Worm (Caenorhabditis elegans) whole organism, late embryonic: ENCODE measurements around the gene ocr-2.

ENCODE experiments used
- ahr-1 ChIP-seq: sonication (generic microtip); optimal IDR thresholded peaks from 2 replicates; lab custom pipeline; 2016; ENCODE audit warnings: missing genetic modification characterization, missing compliant biosample characterization
- ama-1 ChIP-seq: fragments of 150-350 bp; optimal IDR thresholded peaks from 2 replicates; lab custom pipeline; 2014
- ceh-18 ChIP-seq: sonication (generic microtip); optimal IDR thresholded peaks from 2 replicates; lab custom pipeline; 2016; ENCODE audit warnings: missing genetic modification characterization, missing compliant biosample characterization
- ceh-9 ChIP-seq: sonication (generic microtip); optimal IDR thresholded peaks from 2 replicates; lab custom pipeline; 2016; ENCODE audit warnings: mild to moderate bottlenecking, missing genetic modification characterization, inconsistent platforms, missing compliant biosample characterization
- gmeb-2 ChIP-seq: sonication (generic microtip); optimal IDR thresholded peaks from 2 replicates; lab custom pipeline; 2016; ENCODE audit warnings: missing genetic modification characterization, inconsistent platforms, missing compliant biosample characterization
- hlh-6 ChIP-seq: sonication (generic microtip); optimal IDR thresholded peaks from 2 replicates; lab custom pipeline; 2016; ENCODE audit warnings: missing genotype, missing genetic modification characterization, missing compliant biosample characterization
- nfya-1 ChIP-seq: sonication (generic microtip); optimal IDR thresholded peaks from 2 replicates; lab custom pipeline; 2017; ENCODE audit warnings: missing genetic modification characterization, mild to moderate bottlenecking, missing compliant biosample characterization, antibody characterized with exemption, moderate library complexity
- pha-4 ChIP-seq: fragments of 150-350 bp; optimal IDR thresholded peaks from 2 replicates; lab custom pipeline; 2018; ENCODE audit warnings: missing biosample characterization, missing genetic modification reagents, missing genetic modification characterization
- rnt-1 ChIP-seq: sonication (generic microtip); optimal IDR thresholded peaks from 2 replicates; lab custom pipeline; 2016; ENCODE audit warnings: missing genetic modification characterization, missing compliant biosample characterization
- sox-4 ChIP-seq: sonication (generic microtip); optimal IDR thresholded peaks from 2 replicates; lab custom pipeline; 2017; ENCODE audit warnings: mild to moderate bottlenecking, missing genetic modification characterization, inconsistent platforms, missing compliant biosample characterization
- tbx-2 ChIP-seq: sonication (generic microtip); optimal IDR thresholded peaks from 2 replicates; lab custom pipeline; 2016; ENCODE audit warnings: missing genetic modification characterization, missing compliant biosample characterization
- ttx-3 ChIP-seq: sonication (generic microtip); optimal IDR thresholded peaks from 2 replicates; lab custom pipeline; 2016; ENCODE audit warnings: missing genetic modification reagents, missing genetic modification characterization, missing compliant biosample characterization

- no peak for TF ChIP-seq nfya-1
- TF ChIP-seq rnt-1 (tag; lab: Kevin White, UChicago), result no peak
- no peak for TF ChIP-seq sox-4
- no peak for TF ChIP-seq ceh-18
- no peak for TF ChIP-seq ceh-9
- no peak for TF ChIP-seq hlh-6 (tag; lab: Kevin White, UChicago)
- no peak for TF ChIP-seq ttx-3
- no peak for TF ChIP-seq ama-1
- no peak for TF ChIP-seq tbx-2
- TF ChIP-seq pha-4, result no peak
- no peak for TF ChIP-seq gmeb-2 (tag; lab: Kevin White, UChicago)
- no peak for TF ChIP-seq ahr-1 (tag; lab: Kevin White, UChicago)
These were observed 20.1 kb downstream of the ocr-2 start for ce11 chrIV:8199824-8200223.
